Fruit fly (Drosophila melanogaster) whole organism, embryonic: ENCODE data around the gene mof.

ENCODE experiments used
- Antp ChIP-seq: fragments of 200-800 bp; sonication (Bioruptor generic); optimal IDR thresholded peaks from 3 replicates; lab custom pipeline; 2016; ENCODE audit warnings: missing biosample characterization, missing genetic modification characterization
- CG10147 ChIP-seq: fragments of 200-800 bp; sonication (Bioruptor generic); optimal IDR thresholded peaks from 2 replicates; lab custom pipeline; 2019; ENCODE audit warnings: missing biosample characterization, mild to moderate bottlenecking, missing genetic modification characterization, moderate library complexity
- CG10209 ChIP-seq: fragments of 200-800 bp; sonication (Bioruptor generic); optimal IDR thresholded peaks from 3 replicates; lab custom pipeline; 2017; ENCODE audit warnings: missing biosample characterization, mild to moderate bottlenecking, missing genetic modification characterization, missing genetic modification reagents
- CG13123 ChIP-seq: fragments of 200-800 bp; sonication (Bioruptor generic); optimal IDR thresholded peaks from 2 replicates; lab custom pipeline; 2016; ENCODE audit warnings: missing biosample characterization, missing genetic modification characterization
- CG13287 ChIP-seq: fragments of 200-800 bp; sonication (Bioruptor generic); IDR thresholded peaks from 2 replicates; pipeline ENCODE4 v1.3.6; 2022; ENCODE audit warnings: missing biosample characterization, missing genetic modification characterization; ENCODE audit not compliant: partially characterized antibody
- CG17359 ChIP-seq: fragments of 200-800 bp; sonication (Bioruptor generic); optimal IDR thresholded peaks from 3 replicates; lab custom pipeline; 2018; ENCODE audit warnings: missing biosample characterization, mild to moderate bottlenecking, missing genetic modification characterization, moderate library complexity
- CG2120 ChIP-seq: fragments of 200-800 bp; sonication (Bioruptor generic); optimal IDR thresholded peaks from 3 replicates; lab custom pipeline; 2016; ENCODE audit warnings: missing biosample characterization, missing genetic modification characterization
- CG2202 ChIP-seq: fragments of 200-800 bp; sonication (Bioruptor generic); optimal IDR thresholded peaks from 2 replicates; lab custom pipeline; 2018; ENCODE audit warnings: missing biosample characterization, mild to moderate bottlenecking, missing genetic modification characterization
- CG2678 ChIP-seq: fragments of 200-800 bp; sonication (Bioruptor generic); optimal IDR thresholded peaks from 3 replicates; lab custom pipeline; 2019; ENCODE audit warnings: missing biosample characterization, mild to moderate bottlenecking, missing genetic modification characterization, moderate library complexity
- CG4707 ChIP-seq: fragments of 200-800 bp; sonication (Bioruptor generic); optimal IDR thresholded peaks from 2 replicates; lab custom pipeline; 2018; ENCODE audit warnings: missing biosample characterization, mild to moderate bottlenecking, missing genetic modification characterization, moderate library complexity
- CG5953 ChIP-seq: fragments of 200-800 bp; sonication (Bioruptor generic); IDR thresholded peaks from 2 replicates; pipeline ENCODE4 v1.3.6; 2022; ENCODE audit warnings: missing biosample characterization, missing genetic modification characterization
- CG6272 ChIP-seq: fragments of 200-800 bp; sonication (Bioruptor generic); IDR thresholded peaks from 2 replicates; pipeline ENCODE4 v1.3.6; 2022; ENCODE audit warnings: missing biosample characterization, missing genetic modification characterization
- CG6854 ChIP-seq: fragments of 200-800 bp; sonication (Bioruptor generic); optimal IDR thresholded peaks from 3 replicates; lab custom pipeline; 2017; ENCODE audit warnings: missing biosample characterization, mild to moderate bottlenecking, missing genetic modification characterization
- CG7271 ChIP-seq: fragments of 200-800 bp; sonication (Bioruptor generic); optimal IDR thresholded peaks from 2 replicates; lab custom pipeline; 2018; ENCODE audit warnings: missing biosample characterization, mild to moderate bottlenecking, missing genetic modification characterization, moderate library complexity
- CG8290 ChIP-seq, 3 experiments: fragments of 200-800 bp; sonication (Bioruptor generic); optimal IDR thresholded peaks; 2 replicates each; lab custom pipeline; 2016 to 2019; ENCODE audit warnings: missing biosample characterization in 3 of 3, missing genetic modification characterization in 3 of 3, mild to moderate bottlenecking in 2 of 3, moderate library complexity in 1 of 3
- CG8388 ChIP-seq: fragments of 200-800 bp; sonication (Bioruptor generic); optimal IDR thresholded peaks from 2 replicates; lab custom pipeline; 2019; ENCODE audit warnings: missing biosample characterization, mild to moderate bottlenecking, missing genetic modification characterization, moderate library complexity
- CG9727 ChIP-seq: fragments of 200-800 bp; sonication (Bioruptor generic); optimal IDR thresholded peaks from 3 replicates; lab custom pipeline; 2017; ENCODE audit warnings: missing biosample characterization, mild to moderate bottlenecking, missing genetic modification characterization
- CG9876 ChIP-seq: fragments of 200-800 bp; sonication (Bioruptor generic); optimal IDR thresholded peaks from 2 replicates; lab custom pipeline; 2016; ENCODE audit warnings: missing biosample characterization, missing genetic modification characterization
- Camta ChIP-seq: fragments of 200-800 bp; sonication (Bioruptor generic); optimal IDR thresholded peaks from 2 replicates; lab custom pipeline; 2016; ENCODE audit warnings: missing biosample characterization, missing genetic modification characterization
- Dad ChIP-seq: fragments of 200-800 bp; sonication (Bioruptor generic); optimal IDR thresholded peaks from 3 replicates; lab custom pipeline; 2016; ENCODE audit warnings: missing biosample characterization, missing genetic modification characterization
- Elba2 ChIP-seq: fragments of 200-800 bp; sonication (Bioruptor generic); optimal IDR thresholded peaks from 3 replicates; lab custom pipeline; 2016; ENCODE audit warnings: missing biosample characterization, missing genetic modification characterization
- GATAe ChIP-seq: fragments of 200-800 bp; sonication (Bioruptor generic); conservative IDR thresholded peaks from 2 replicates; pipeline ENCODE4 v1.3.6; 2022; ENCODE audit warnings: missing biosample characterization, missing genetic modification characterization
- HmgD ChIP-seq: fragments of 200-800 bp; sonication (Bioruptor generic); optimal IDR thresholded peaks from 3 replicates; lab custom pipeline; 2016; ENCODE audit warnings: missing biosample characterization, missing genetic modification characterization
- HmgZ ChIP-seq: fragments of 200-800 bp; sonication (Bioruptor generic); optimal IDR thresholded peaks from 2 replicates; lab custom pipeline; 2018; ENCODE audit warnings: missing biosample characterization, mild to moderate bottlenecking, missing genetic modification characterization
- Hr39 ChIP-seq: fragments of >200 bp; optimal IDR thresholded peaks from 2 replicates; lab custom pipeline; 2017
- Nf-YA ChIP-seq: fragments of 200-800 bp; sonication (Bioruptor generic); IDR thresholded peaks from 2 replicates; pipeline ENCODE4 v1.3.6; 2022; ENCODE audit warnings: missing biosample characterization, missing genetic modification characterization
- NfI ChIP-seq: fragments of 200-800 bp; sonication (Bioruptor generic); optimal IDR thresholded peaks from 3 replicates; lab custom pipeline; 2018; ENCODE audit warnings: missing biosample characterization, mild to moderate bottlenecking, missing genetic modification characterization, moderate library complexity
- Ptx1 ChIP-seq: fragments of 200-800 bp; sonication (Bioruptor generic); IDR thresholded peaks from 2 replicates; pipeline ENCODE4 v1.3.6; 2022; ENCODE audit warnings: missing biosample characterization, missing genetic modification characterization
- Spps ChIP-seq: fragments of 200-800 bp; sonication (Bioruptor generic); optimal IDR thresholded peaks from 2 replicates; lab custom pipeline; 2018; ENCODE audit warnings: missing biosample characterization, mild to moderate bottlenecking, missing genetic modification characterization
- YL-1 ChIP-seq: fragments of 200-800 bp; sonication (Bioruptor generic); optimal IDR thresholded peaks from 3 replicates; lab custom pipeline; 2017; ENCODE audit warnings: missing biosample characterization, mild to moderate bottlenecking, missing genetic modification characterization
- cg ChIP-seq: fragments of 200-800 bp; sonication (Bioruptor generic); optimal IDR thresholded peaks from 3 replicates; lab custom pipeline; 2019; ENCODE audit warnings: missing biosample characterization, mild to moderate bottlenecking, missing genetic modification characterization, moderate library complexity
- chinmo ChIP-seq: fragments of 200-800 bp; sonication (Bioruptor generic); IDR thresholded peaks from 4 replicates; pipeline ENCODE4 v1.3.6; 2022; ENCODE audit warnings: missing biosample characterization, missing genetic modification characterization; ENCODE audit not compliant: partially characterized antibody
- crc ChIP-seq: fragments of 200-800 bp; sonication (Bioruptor generic); optimal IDR thresholded peaks from 2 replicates; lab custom pipeline; 2016; ENCODE audit warnings: missing biosample characterization, missing genetic modification characterization
- crol ChIP-seq: fragments of 200-800 bp; sonication (Bioruptor generic); IDR thresholded peaks from 2 replicates; pipeline ENCODE4 v1.3.6; 2022; ENCODE audit warnings: missing biosample characterization, missing genetic modification characterization
- gcm ChIP-seq: fragments of 200-800 bp; sonication (Bioruptor generic); optimal IDR thresholded peaks from 2 replicates; lab custom pipeline; 2019; ENCODE audit warnings: missing biosample characterization, mild to moderate bottlenecking, missing genetic modification characterization, moderate library complexity
- gro ChIP-seq: fragments of 200-800 bp; sonication (Bioruptor generic); optimal IDR thresholded peaks from 2 replicates; lab custom pipeline; 2016; ENCODE audit warnings: missing biosample characterization, missing genetic modification characterization
- kay ChIP-seq: fragments of 200-800 bp; sonication (Bioruptor generic); optimal IDR thresholded peaks from 2 replicates; lab custom pipeline; 2016; ENCODE audit warnings: missing biosample characterization, missing genetic modification characterization
- klu ChIP-seq: fragments of 200-800 bp; sonication (Bioruptor generic); IDR thresholded peaks from 2 replicates; pipeline ENCODE4 v1.3.6; 2022; ENCODE audit warnings: missing biosample characterization, missing genetic modification characterization
- mld ChIP-seq: fragments of 200-800 bp; sonication (Bioruptor generic); IDR thresholded peaks from 3 replicates; pipeline ENCODE4 v1.3.6; 2022; ENCODE audit warnings: missing biosample characterization, missing genetic modification characterization; ENCODE audit not compliant: partially characterized antibody
- nerfin-2 ChIP-seq: fragments of 200-800 bp; sonication (Bioruptor generic); IDR thresholded peaks from 2 replicates; pipeline ENCODE4 v1.3.6; 2022; ENCODE audit warnings: missing biosample characterization, missing genetic modification characterization; ENCODE audit not compliant: partially characterized antibody
- nom ChIP-seq: fragments of 200-800 bp; sonication (Bioruptor generic); optimal IDR thresholded peaks from 2 replicates; lab custom pipeline; 2017; ENCODE audit warnings: missing biosample characterization, missing genetic modification characterization, mild to moderate bottlenecking, moderate library complexity, missing genetic modification reagents
- pita ChIP-seq: fragments of 200-800 bp; sonication (Bioruptor generic); optimal IDR thresholded peaks from 2 replicates; lab custom pipeline; 2017; ENCODE audit warnings: missing biosample characterization, mild to moderate bottlenecking, missing genetic modification characterization
- sens-2 ChIP-seq: fragments of 200-800 bp; sonication (Bioruptor generic); IDR thresholded peaks from 2 replicates; pipeline ENCODE4 v1.3.6; 2022; ENCODE audit warnings: missing biosample characterization, missing genetic modification characterization
- sim ChIP-seq: fragments of 200-800 bp; sonication (Bioruptor generic); IDR thresholded peaks from 2 replicates; pipeline ENCODE4 v1.3.6; 2022; ENCODE audit warnings: missing biosample characterization, missing genetic modification characterization
- sug ChIP-seq: fragments of 200-800 bp; optimal IDR thresholded peaks from 2 replicates; lab custom pipeline; 2019; ENCODE audit warnings: missing biosample characterization, mild to moderate bottlenecking, missing genetic modification characterization, moderate library complexity
- tgo ChIP-seq: fragments of 200-800 bp; sonication (Bioruptor generic); IDR thresholded peaks from 3 replicates; pipeline ENCODE4 v1.3.6; 2022; ENCODE audit warnings: missing biosample characterization, missing genetic modification characterization
- unc-4 ChIP-seq: fragments of 200-800 bp; sonication (Bioruptor generic); IDR thresholded peaks from 2 replicates; pipeline ENCODE4 v1.3.6; 2022; ENCODE audit warnings: missing biosample characterization, missing genetic modification characterization; ENCODE audit not compliant: partially characterized antibody
- usp ChIP-seq: fragments of >200 bp; optimal IDR thresholded peaks from 2 replicates; lab custom pipeline; 2017; ENCODE audit warnings: missing biosample characterization, missing genetic modification characterization
- vfl ChIP-seq: fragments of 200-800 bp; sonication (Bioruptor generic); optimal IDR thresholded peaks from 2 replicates; lab custom pipeline; 2016; ENCODE audit warnings: missing biosample characterization, missing genetic modification characterization

mof gene

DNA sequence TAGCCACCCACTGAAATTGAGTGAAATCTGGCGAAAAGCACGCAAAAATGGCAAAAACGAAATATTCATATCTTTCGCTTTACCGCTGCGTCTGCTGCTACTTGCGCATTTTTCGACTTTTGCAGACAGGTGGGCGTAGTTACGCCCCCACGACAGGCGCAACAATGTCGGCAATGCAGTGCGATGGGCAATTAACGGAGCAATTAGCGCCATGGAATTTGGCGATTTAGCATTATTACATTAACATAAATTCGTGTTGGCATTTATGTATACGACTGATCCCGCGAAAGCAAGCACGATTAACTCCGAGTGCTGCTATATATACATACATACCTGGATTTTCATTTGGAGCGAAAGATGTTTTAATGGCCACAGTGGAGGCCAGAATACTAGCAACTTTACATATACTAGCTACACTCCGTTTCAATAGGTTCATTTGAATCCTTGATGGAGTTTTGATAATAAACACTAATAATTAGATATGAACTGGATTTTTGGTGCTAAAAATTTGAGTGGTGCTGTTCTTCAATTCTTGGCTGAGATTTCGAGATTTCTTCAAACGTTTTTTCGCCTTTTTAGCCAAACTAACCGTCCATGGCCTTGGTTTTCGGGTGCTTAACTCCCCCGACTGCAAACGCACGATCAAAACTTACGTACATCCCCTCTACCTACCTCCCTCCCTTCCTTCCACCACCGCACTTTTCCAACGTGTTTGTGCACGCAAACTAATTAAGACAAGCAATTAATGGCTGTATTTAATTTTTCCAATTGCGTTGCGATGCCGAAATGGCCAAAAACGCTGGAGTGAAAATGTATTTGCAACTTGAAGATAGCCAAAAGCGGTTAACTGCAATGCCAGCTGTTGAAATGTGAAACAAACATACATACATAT, 20.4 kb upstream of the mof start (continued):
- no peak; the same call in 1 of the 2 replicates for TF ChIP-seq crol
- no peak for TF ChIP-seq sug (tag; lab: Kevin White, UChicago)
- no peak for TF ChIP-seq chinmo (GFP tag; lab: Robert Waterston, UW)
- peak; percentile 31 for TF ChIP-seq CG17359
- no peak for TF ChIP-seq kay
- TF ChIP-seq Elba2 (GFP tag; lab: Kevin White, UChicago) = no peak
- TF ChIP-seq YL-1 (GFP tag; lab: Kevin White, UChicago) = no peak
- TF ChIP-seq tgo (GFP tag; lab: Robert Waterston, UW) = peak; percentile 20; the same call in 1 of the 3 replicates
- no peak for TF ChIP-seq CG2202 (tag; lab: Kevin White, UChicago)
- TF ChIP-seq CG10147 = no peak
- no peak for TF ChIP-seq CG7271 (tag; lab: Kevin White, UChicago)
- TF ChIP-seq CG6272 (GFP tag; lab: Robert Waterston, UW) = no peak
- TF ChIP-seq Dad (GFP tag; lab: Kevin White, UChicago) = no peak
- TF ChIP-seq HmgZ = no peak
- TF ChIP-seq sim (GFP tag; lab: Robert Waterston, UW) = no peak
- TF ChIP-seq crc = no peak
- no peak for TF ChIP-seq gro (GFP tag; lab: Kevin White, UChicago)
- TF ChIP-seq CG8290 (GFP tag; optimal IDR thresholded peaks at IDR 0.05; lab: Kevin White, UChicago) = no peak
- peak in 1 of 2 experiments; percentile 30 for TF ChIP-seq CG8290 (tag; optimal IDR thresholded peaks at IDR 0.05; lab: Kevin White, UChicago)
- TF ChIP-seq HmgD (GFP tag; lab: Kevin White, UChicago) = no peak
- TF ChIP-seq klu = no peak
- no peak for TF ChIP-seq Camta
- no peak for TF ChIP-seq CG13123 (GFP tag; lab: Kevin White, UChicago)
- TF ChIP-seq cg = no peak
- TF ChIP-seq nerfin-2 (GFP tag; lab: Robert Waterston, UW) = no peak
- no peak for TF ChIP-seq Antp (GFP tag; lab: Kevin White, UChicago)
- 0 out of 2 replicates have a peak, but pooled peaks have one; percentile 17 for TF ChIP-seq CG5953 (GFP tag; lab: Robert Waterston, UW)
- peak; percentile 33 for TF ChIP-seq CG8388
- no peak for TF ChIP-seq CG10209 (GFP tag; lab: Kevin White, UChicago)
- no peak for TF ChIP-seq GATAe (GFP tag; lab: Robert Waterston, UW)
- no peak for TF ChIP-seq unc-4 (GFP tag; lab: Robert Waterston, UW)
- TF ChIP-seq CG4707 (GFP tag; lab: Kevin White, UChicago) = no peak
- no peak for TF ChIP-seq Hr39 (lab: Kevin White, UChicago)
- TF ChIP-seq sens-2 = no peak
- TF ChIP-seq CG2678 = peak; percentile 28
- TF ChIP-seq vfl = no peak
- no peak for TF ChIP-seq CG9727 (GFP tag; lab: Kevin White, UChicago)
- peak; percentile 23 for TF ChIP-seq NfI (GFP tag; lab: Kevin White, UChicago)
- TF ChIP-seq Ptx1 (GFP tag; lab: Robert Waterston, UW) = peak; percentile 33; the same call in 1 of the 2 replicates
- TF ChIP-seq nom (GFP tag; lab: Kevin White, UChicago) = no peak
- no peak for TF ChIP-seq usp (GFP tag; lab: Kevin White, UChicago)
- TF ChIP-seq CG2120 (GFP tag; lab: Kevin White, UChicago) = peak; percentile 46
- no peak for TF ChIP-seq CG6854 (GFP tag; lab: Kevin White, UChicago)
- TF ChIP-seq pita (GFP tag; lab: Kevin White, UChicago) = no peak
- TF ChIP-seq mld (GFP tag; lab: Robert Waterston, UW) = no peak
- TF ChIP-seq Spps (tag; lab: Kevin White, UChicago) = no peak
- TF ChIP-seq gcm (GFP tag; lab: Kevin White, UChicago) = no peak
- TF ChIP-seq CG9876 (GFP tag; lab: Kevin White, UChicago) = no peak
- no peak for TF ChIP-seq Nf-YA (GFP tag; lab: Robert Waterston, UW)
- no peak for TF ChIP-seq CG13287 (GFP tag; lab: Robert Waterston, UW)
